Worm (Caenorhabditis elegans) whole organism, young adult: Measurements from ENCODE around the gene T08H10.3.

Experiments
- F55B11.4 ChIP-seq: sonication (generic microtip); optimal IDR thresholded peaks from 2 replicates; lab custom pipeline; 2016; ENCODE audit warnings: missing compliant biosample characterization, missing genetic modification characterization, borderline replicate concordance; ENCODE audit not compliant: insufficient read depth
- ama-1 ChIP-seq, 3 experiments: fragments of 150-350 bp in 1 of 3; sonication (generic microtip) in 2 of 3; optimal IDR thresholded peaks; 2 replicates each; lab custom pipeline; 2014 to 2018; ENCODE audit warnings: missing biosample characterization in 2 of 3, missing genetic modification characterization in 2 of 3, missing genetic modification reagents in 2 of 3
- hlh-12 ChIP-seq: sonication (generic microtip); optimal IDR thresholded peaks from 2 replicates; lab custom pipeline; 2016; ENCODE audit warnings: missing genetic modification characterization, missing compliant biosample characterization
- nfya-2 ChIP-seq: fragments of 200-800 bp; sonication (Bioruptor generic); IDR thresholded peaks from 2 replicates; pipeline ENCODE4 v1.3.6; 2022; ENCODE audit warnings: missing genetic modification reagents, missing genetic modification characterization, missing compliant biosample characterization
- sea-2 ChIP-seq: fragments of 200-800 bp; sonication (Bioruptor generic); IDR thresholded peaks from 2 replicates; pipeline ENCODE4 v1.3.6; 2022; ENCODE audit warnings: missing genetic modification characterization, missing compliant biosample characterization
- snpc-4 ChIP-seq, 5 experiments: fragments of 150-350 bp in 1 of 5; sonication (generic microtip) in 4 of 5; optimal IDR thresholded peaks; 2 replicates each; lab custom pipeline; 2014 to 2018; ENCODE audit warnings: missing genetic modification characterization in 5 of 5, missing biosample characterization in 3 of 5, antibody characterized with exemption in 2 of 5, mild to moderate bottlenecking in 2 of 5, missing compliant biosample characterization in 2 of 5, missing genotype in 2 of 5, moderate library complexity in 2 of 5, missing genetic modification reagents in 1 of 5
- somi-1 ChIP-seq: fragments of 200-800 bp; sonication (Bioruptor generic); optimal IDR thresholded peaks from 2 replicates; lab custom pipeline; 2018; ENCODE audit warnings: mild to moderate bottlenecking, missing genetic modification characterization, missing compliant biosample characterization

ce11 chrV:4506681-4507080, 35.5 kb downstream of the T08H10.3 start:
- no peak for TF ChIP-seq somi-1
- TF ChIP-seq sea-2 (GFP tag; lab: Robert Waterston, UW) = no peak
- no peak for TF ChIP-seq snpc-4 (GFP tag; optimal IDR thresholded peaks at IDR 0.05; lab: Kevin White, UChicago)
- no peak for TF ChIP-seq snpc-4 (tag; optimal IDR thresholded peaks at IDR 0.05; lab: Kevin White, UChicago)
- TF ChIP-seq nfya-2 (GFP tag; lab: Robert Waterston, UW) = no peak
- TF ChIP-seq hlh-12 (tag; lab: Kevin White, UChicago) = no peak
- TF ChIP-seq ama-1 (optimal IDR thresholded peaks at IDR 0.05; lab: Kevin White, UChicago) = no peak
- no peak for TF ChIP-seq ama-1 (GFP tag; optimal IDR thresholded peaks at IDR 0.05; lab: Kevin White, UChicago)
- no peak for TF ChIP-seq F55B11.4 (tag; lab: Kevin White, UChicago)
